Worm (Caenorhabditis elegans) whole organism, L4/young adult: ENCODE results near the gene F26D11.2.

Experiments used
- W03F9.2 ChIP-seq: fragments of 150-350 bp; optimal IDR thresholded peaks from 2 replicates; lab custom pipeline; 2014; ENCODE audit warnings: missing biosample characterization, missing genetic modification characterization
- dao-5 ChIP-seq: sonication (generic microtip); optimal IDR thresholded peaks from 2 replicates; lab custom pipeline; 2016; ENCODE audit warnings: missing genotype, missing genetic modification characterization, moderate library complexity, missing compliant biosample characterization
- him-1 ChIP-seq: sonication (generic microtip); optimal IDR thresholded peaks from 2 replicates; lab custom pipeline; 2016; ENCODE audit warnings: missing genotype, missing genetic modification reagents, missing genetic modification characterization, missing compliant biosample characterization

DNA sequence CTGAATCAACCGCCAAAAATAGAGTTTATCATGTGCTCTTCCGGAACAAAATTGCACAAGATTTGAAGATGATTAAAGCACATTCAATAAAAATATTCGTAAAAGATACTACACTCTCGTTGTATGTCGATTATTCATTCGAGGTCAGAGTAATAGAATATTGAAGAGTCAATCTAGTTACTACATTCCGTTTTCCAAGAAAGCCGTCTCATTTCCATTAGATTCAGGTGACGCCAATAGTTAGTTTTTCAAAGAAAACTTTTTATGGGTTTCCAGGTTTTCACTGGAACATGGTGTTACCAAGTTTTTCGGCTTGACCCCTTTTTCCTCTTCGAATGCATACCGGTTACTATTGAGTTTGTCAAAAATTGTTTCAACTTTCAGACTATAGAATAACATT lies 11.4 kb downstream of the F26D11.2 start:
- TF ChIP-seq W03F9.2 (tag; lab: Kevin White, UChicago) (no peak), him-1 (tag; lab: Kevin White, UChicago) (no peak), dao-5 (tag; lab: Kevin White, UChicago) (no peak)
